Worm (Caenorhabditis elegans) whole organism, young adult: ENCODE data around the gene lro-1.

Experiments used
- B0261.1 ChIP-seq: sonication (generic microtip); optimal IDR thresholded peaks from 2 replicates; lab custom pipeline; 2016; ENCODE audit warnings: mild to moderate bottlenecking, missing genetic modification characterization, moderate library complexity, missing compliant biosample characterization
- B0336.3 ChIP-seq: fragments of 200-800 bp; sonication (Bioruptor generic); IDR thresholded peaks from 2 replicates; pipeline ENCODE4 v1.3.6; 2022; ENCODE audit warnings: missing genetic modification characterization, missing compliant biosample characterization
- C17E4.6 ChIP-seq: fragments of 200-800 bp; sonication (Bioruptor generic); IDR thresholded peaks from 2 replicates; pipeline ENCODE4 v1.3.6; 2022; ENCODE audit warnings: missing genetic modification reagents, missing genetic modification characterization, missing compliant biosample characterization
- F33H1.4 ChIP-seq: fragments of 200-800 bp; sonication (Bioruptor generic); IDR thresholded peaks from 2 replicates; pipeline ENCODE4 v1.3.6; 2022; ENCODE audit warnings: missing genetic modification reagents, missing genetic modification characterization, missing compliant biosample characterization
- F39B2.1 ChIP-seq: fragments of 200-800 bp; sonication (Bioruptor generic); IDR thresholded peaks from 2 replicates; pipeline ENCODE4 v1.3.6; 2022; ENCODE audit warnings: missing genetic modification reagents, missing genetic modification characterization, missing compliant biosample characterization
- F57A8.1 ChIP-seq: fragments of 200-800 bp; sonication (Bioruptor generic); optimal IDR thresholded peaks from 2 replicates; lab custom pipeline; 2018; ENCODE audit warnings: mild to moderate bottlenecking, missing genetic modification characterization, moderate library complexity, missing compliant biosample characterization
- Y53G8AR.9 ChIP-seq: fragments of 200-800 bp; sonication (Bioruptor generic); conservative IDR thresholded peaks from 2 replicates; pipeline ENCODE4 v1.3.6; 2022; ENCODE audit warnings: missing genetic modification reagents, missing genetic modification characterization, missing compliant biosample characterization
- Y95B8A.8 ChIP-seq: fragments of 200-800 bp; sonication (Bioruptor generic); IDR thresholded peaks from 2 replicates; pipeline ENCODE4 v1.3.6; 2022; ENCODE audit warnings: missing genetic modification reagents, missing genetic modification characterization, missing compliant biosample characterization
- ZK185.1 ChIP-seq: sonication (generic microtip); optimal IDR thresholded peaks from 2 replicates; lab custom pipeline; 2016; ENCODE audit warnings: mild to moderate bottlenecking, missing genetic modification characterization, missing compliant biosample characterization; ENCODE audit not compliant: poor library complexity, severe bottlenecking
- ama-1 ChIP-seq, 3 experiments: fragments of 150-350 bp in 1 of 3; sonication (generic microtip) in 2 of 3; optimal IDR thresholded peaks; 2 replicates each; lab custom pipeline; 2014 to 2018; ENCODE audit warnings: missing biosample characterization in 2 of 3, missing genetic modification characterization in 2 of 3, missing genetic modification reagents in 2 of 3
- aptf-3 ChIP-seq: fragments of 200-800 bp; sonication (Bioruptor generic); IDR thresholded peaks from 2 replicates; pipeline ENCODE4 v1.3.6; 2022; ENCODE audit warnings: missing genetic modification characterization, missing compliant biosample characterization
- bed-1 ChIP-seq: fragments of 200-800 bp; sonication (Bioruptor generic); IDR thresholded peaks from 2 replicates; pipeline ENCODE4 v1.3.6; 2022; ENCODE audit warnings: missing genetic modification reagents, missing genetic modification characterization, missing compliant biosample characterization
- cebp-1 ChIP-seq, 2 experiments: fragments of 200-800 bp in 1 of 2; sonication (Bioruptor generic) in 1 of 2; sonication (generic microtip) in 1 of 2; IDR thresholded peaks in 1 of 2; optimal IDR thresholded peaks in 1 of 2; 2 replicates each; pipeline versions ENCODE4 v1.3.6 to Lab custom; 2017 to 2022; ENCODE audit warnings: missing compliant biosample characterization in 2 of 2, missing genetic modification characterization in 2 of 2, mild to moderate bottlenecking in 1 of 2, missing genetic modification reagents in 1 of 2, moderate library complexity in 1 of 2
- cebp-2 ChIP-seq: fragments of 200-800 bp; sonication (Bioruptor generic); IDR thresholded peaks from 2 replicates; pipeline ENCODE4 v1.3.6; 2022; ENCODE audit warnings: missing genetic modification characterization, missing compliant biosample characterization
- ceh-79 ChIP-seq: sonication (generic microtip); optimal IDR thresholded peaks from 2 replicates; lab custom pipeline; 2017; ENCODE audit warnings: mild to moderate bottlenecking, missing genetic modification characterization, missing compliant biosample characterization
- dox-1 ChIP-seq: fragments of 200-800 bp; sonication (Bioruptor generic); IDR thresholded peaks from 2 replicates; pipeline ENCODE4 v1.3.6; 2022; ENCODE audit warnings: missing genetic modification reagents, missing genetic modification characterization, missing compliant biosample characterization
- dpff-1 ChIP-seq: sonication (generic microtip); optimal IDR thresholded peaks from 2 replicates; lab custom pipeline; 2017; ENCODE audit warnings: mild to moderate bottlenecking, missing genetic modification characterization, missing compliant biosample characterization
- egl-44 ChIP-seq: fragments of 200-800 bp; sonication (Bioruptor generic); IDR thresholded peaks from 2 replicates; pipeline ENCODE4 v1.3.6; 2022; ENCODE audit warnings: missing genetic modification reagents, missing genetic modification characterization, missing compliant biosample characterization
- ekl-4 ChIP-seq: fragments of 200-800 bp; sonication (Bioruptor generic); IDR thresholded peaks from 2 replicates; pipeline ENCODE4 v1.3.6; 2022; ENCODE audit warnings: missing genetic modification reagents, missing genetic modification characterization, missing compliant biosample characterization
- gei-17 ChIP-seq: fragments of 200-800 bp; sonication (Bioruptor generic); optimal IDR thresholded peaks from 2 replicates; lab custom pipeline; 2018; ENCODE audit warnings: mild to moderate bottlenecking, missing genetic modification characterization, missing compliant biosample characterization
- him-1 ChIP-seq: sonication (generic microtip); optimal IDR thresholded peaks from 2 replicates; lab custom pipeline; 2016; ENCODE audit warnings: missing genotype, missing genetic modification reagents, missing genetic modification characterization, missing compliant biosample characterization
- hlh-12 ChIP-seq: sonication (generic microtip); optimal IDR thresholded peaks from 2 replicates; lab custom pipeline; 2016; ENCODE audit warnings: missing genetic modification characterization, missing compliant biosample characterization
- hlh-26 ChIP-seq: fragments of 200-800 bp; sonication (Bioruptor generic); conservative IDR thresholded peaks from 2 replicates; pipeline ENCODE4 v1.3.6; 2022; ENCODE audit warnings: missing genetic modification reagents, missing genetic modification characterization, missing compliant biosample characterization
- hmg-1.2 ChIP-seq: fragments of 200-800 bp; sonication (Bioruptor generic); IDR thresholded peaks from 2 replicates; pipeline ENCODE4 v1.3.6; 2022; ENCODE audit warnings: missing genetic modification reagents, missing genetic modification characterization, missing compliant biosample characterization
- let-607 ChIP-seq, 2 experiments: fragments of 200-800 bp in 1 of 2; sonication (Bioruptor generic) in 1 of 2; sonication (generic microtip) in 1 of 2; optimal IDR thresholded peaks; 2 replicates each; lab custom pipeline; 2016 to 2018; ENCODE audit warnings: mild to moderate bottlenecking in 2 of 2, missing compliant biosample characterization in 2 of 2, missing genetic modification characterization in 2 of 2, moderate library complexity in 2 of 2, missing genotype in 1 of 2
- lir-1 ChIP-seq: fragments of 200-800 bp; sonication (Bioruptor generic); conservative IDR thresholded peaks from 2 replicates; pipeline ENCODE4 v1.3.6; 2022; ENCODE audit warnings: missing genetic modification reagents, missing genetic modification characterization, missing compliant biosample characterization
- madf-3 ChIP-seq: fragments of 200-800 bp; sonication (Bioruptor generic); IDR thresholded peaks from 2 replicates; pipeline ENCODE4 v1.3.6; 2022; ENCODE audit warnings: missing genetic modification reagents, missing genetic modification characterization, missing compliant biosample characterization
- nfyb-1 ChIP-seq: fragments of 200-800 bp; sonication (Bioruptor generic); IDR thresholded peaks from 2 replicates; pipeline ENCODE4 v1.3.6; 2022; ENCODE audit warnings: missing genetic modification reagents, missing genetic modification characterization, missing compliant biosample characterization
- nhr-80 ChIP-seq: sonication (generic microtip); optimal IDR thresholded peaks from 2 replicates; lab custom pipeline; 2016; ENCODE audit warnings: missing genetic modification characterization, missing compliant biosample characterization
- nhr-90 ChIP-seq: sonication (generic microtip); optimal IDR thresholded peaks from 2 replicates; lab custom pipeline; 2016; ENCODE audit warnings: missing genotype, mild to moderate bottlenecking, missing genetic modification characterization, missing compliant biosample characterization
- rec-8 ChIP-seq, 2 experiments: sonication (generic microtip); optimal IDR thresholded peaks; 2 replicates each; lab custom pipeline; 2016; ENCODE audit warnings: mild to moderate bottlenecking in 2 of 2, missing genetic modification characterization in 2 of 2, missing genetic modification reagents in 2 of 2, missing genotype in 2 of 2, missing biosample characterization in 1 of 2, missing compliant biosample characterization in 1 of 2, moderate library complexity in 1 of 2
- snpc-1.3 ChIP-seq: sonication (generic microtip); optimal IDR thresholded peaks from 2 replicates; lab custom pipeline; 2017; ENCODE audit warnings: missing genetic modification characterization, mild to moderate bottlenecking, missing compliant biosample characterization, antibody characterized with exemption, moderate library complexity, missing genotype, missing genetic modification reagents; ENCODE audit not compliant: insufficient read depth
- tlf-1 ChIP-seq: fragments of 200-800 bp; sonication (Bioruptor generic); optimal IDR thresholded peaks from 2 replicates; lab custom pipeline; 2018; ENCODE audit warnings: mild to moderate bottlenecking, missing genetic modification characterization, missing compliant biosample characterization
- ztf-25 ChIP-seq: fragments of 200-800 bp; sonication (Bioruptor generic); IDR thresholded peaks from 2 replicates; pipeline ENCODE4 v1.3.6; 2022; ENCODE audit warnings: missing genetic modification reagents, missing genetic modification characterization, missing compliant biosample characterization
- ztf-6 ChIP-seq: fragments of 200-800 bp; sonication (Bioruptor generic); IDR thresholded peaks from 2 replicates; pipeline ENCODE4 v1.3.6; 2022; ENCODE audit warnings: missing genetic modification reagents, missing genetic modification characterization, missing compliant biosample characterization

Gene lro-1

ce11 chrX:6256430-6256829 lies 15.5 kb upstream of the lro-1 start:
- TF ChIP-seq B0336.3 (GFP tag; lab: Robert Waterston, UW) (no peak), nhr-80 (tag; lab: Kevin White, UChicago) (peak; percentile 50), cebp-1 (GFP tag; IDR thresholded peaks at IDR 0.05; lab: Robert Waterston, UW) (no peak), cebp-1 (tag; optimal IDR thresholded peaks at IDR 0.05; lab: Kevin White, UChicago) (peak; percentile 25), hlh-26 (GFP tag; lab: Robert Waterston, UW) (no peak), egl-44 (GFP tag; lab: Robert Waterston, UW) (0 out of 2 replicates have a peak, but pooled peaks have one; percentile 8), madf-3 (GFP tag; lab: Robert Waterston, UW) (0 out of 2 replicates have a peak, but pooled peaks have one; percentile 15), snpc-1.3 (tag; lab: Kevin White, UChicago) (no peak), aptf-3 (GFP tag; lab: Robert Waterston, UW) (no peak), cebp-2 (GFP tag; lab: Robert Waterston, UW) (no peak), ztf-6 (no peak), ZK185.1 (tag; lab: Kevin White, UChicago) (no peak), ekl-4 (GFP tag; lab: Robert Waterston, UW) (no peak), nhr-90 (tag; lab: Kevin White, UChicago) (no peak), nfyb-1 (GFP tag; lab: Robert Waterston, UW) (peak; percentile 52), bed-1 (GFP tag; lab: Robert Waterston, UW) (no peak), B0261.1 (tag; lab: Kevin White, UChicago) (no peak), ceh-79 (no peak), tlf-1 (GFP tag; lab: Kevin White, UChicago) (no peak), ama-1 (optimal IDR thresholded peaks at IDR 0.05; lab: Kevin White, UChicago) (peak; percentile 65), ama-1 (GFP tag; optimal IDR thresholded peaks at IDR 0.05; lab: Kevin White, UChicago) (no peak), dox-1 (GFP tag; lab: Robert Waterston, UW) (0 out of 2 replicates have a peak, but pooled peaks have one; percentile 4)

ce11 chrX:6256969-6257368 lies 14.9 kb upstream of the lro-1 start:
- no peak for TF ChIP-seq snpc-1.3 (tag; lab: Kevin White, UChicago)
- TF ChIP-seq let-607 (tag; optimal IDR thresholded peaks at IDR 0.05; lab: Kevin White, UChicago), result no peak
- TF ChIP-seq dpff-1 (tag; lab: Kevin White, UChicago), result no peak
- TF ChIP-seq ztf-25 (GFP tag; lab: Robert Waterston, UW), result no peak
- no peak for TF ChIP-seq hlh-12 (tag; lab: Kevin White, UChicago)
- no peak for TF ChIP-seq him-1 (tag; lab: Kevin White, UChicago)
- no peak for TF ChIP-seq rec-8 (tag; optimal IDR thresholded peaks at IDR 0.05; lab: Kevin White, UChicago)
- TF ChIP-seq F39B2.1 (GFP tag; lab: Robert Waterston, UW), result no peak
- no peak for TF ChIP-seq hmg-1.2 (GFP tag; lab: Robert Waterston, UW)
- no peak for TF ChIP-seq F57A8.1
- TF ChIP-seq Y95B8A.8 (GFP tag; lab: Robert Waterston, UW), result no peak
- TF ChIP-seq lir-1 (GFP tag; lab: Robert Waterston, UW), result no peak
- TF ChIP-seq F33H1.4, result no peak
- TF ChIP-seq ekl-4 (GFP tag; lab: Robert Waterston, UW), result no peak
- TF ChIP-seq Y53G8AR.9 (GFP tag; lab: Robert Waterston, UW), result no peak
- TF ChIP-seq aptf-3 (GFP tag; lab: Robert Waterston, UW), result no peak
- TF ChIP-seq gei-17 (GFP tag; lab: Kevin White, UChicago), result no peak
- no peak for TF ChIP-seq C17E4.6 (GFP tag; lab: Robert Waterston, UW)
